Fruit fly (Drosophila melanogaster) whole organism, embryonic: ENCODE data around the gene Dhc62B.

ENCODE experiments used
- Ada2b ChIP-seq: fragments of 200-800 bp; sonication (Bioruptor generic); IDR thresholded peaks from 2 replicates; pipeline ENCODE4 v1.3.6; 2022; ENCODE audit warnings: missing biosample characterization, missing genetic modification characterization
- Aef1 ChIP-seq: fragments of 200-800 bp; sonication (Bioruptor generic); IDR thresholded peaks from 3 replicates; pipeline ENCODE4 v1.3.6; 2022; ENCODE audit warnings: missing biosample characterization, missing genetic modification characterization
- Antp ChIP-seq: fragments of 200-800 bp; sonication (Bioruptor generic); optimal IDR thresholded peaks from 3 replicates; lab custom pipeline; 2016; ENCODE audit warnings: missing biosample characterization, missing genetic modification characterization
- B-H1 ChIP-seq: fragments of 200-800 bp; sonication (Bioruptor generic); IDR thresholded peaks from 3 replicates; pipeline ENCODE4 v1.3.6; 2022; ENCODE audit warnings: missing biosample characterization, missing genetic modification characterization
- CG10321 ChIP-seq: fragments of 200-800 bp; sonication (Bioruptor generic); IDR thresholded peaks from 2 replicates; pipeline ENCODE4 v1.3.6; 2022; ENCODE audit warnings: missing biosample characterization, missing genetic modification characterization
- CG10462 ChIP-seq: fragments of 200-800 bp; sonication (Bioruptor generic); optimal IDR thresholded peaks from 2 replicates; lab custom pipeline; 2016; ENCODE audit warnings: missing biosample characterization, missing genetic modification characterization
- CG10979 ChIP-seq: fragments of 200-800 bp; sonication (Bioruptor generic); optimal IDR thresholded peaks from 2 replicates; lab custom pipeline; 2018; ENCODE audit warnings: missing biosample characterization, mild to moderate bottlenecking, missing genetic modification characterization, moderate library complexity
- CG12236 ChIP-seq: fragments of 200-800 bp; sonication (Bioruptor generic); optimal IDR thresholded peaks from 2 replicates; lab custom pipeline; 2016; ENCODE audit warnings: missing biosample characterization, missing genetic modification characterization
- CG13123 ChIP-seq: fragments of 200-800 bp; sonication (Bioruptor generic); optimal IDR thresholded peaks from 2 replicates; lab custom pipeline; 2016; ENCODE audit warnings: missing biosample characterization, missing genetic modification characterization
- CG15696 ChIP-seq: fragments of 200-800 bp; sonication (Bioruptor generic); optimal IDR thresholded peaks from 2 replicates; lab custom pipeline; 2019; ENCODE audit warnings: missing biosample characterization, mild to moderate bottlenecking, missing genetic modification characterization, moderate library complexity
- CG16779 ChIP-seq: fragments of 200-800 bp; sonication (Bioruptor generic); IDR thresholded peaks from 2 replicates; pipeline ENCODE4 v1.3.6; 2022; ENCODE audit warnings: missing biosample characterization, missing genetic modification characterization
- CG17186 ChIP-seq: fragments of 200-800 bp; sonication (Bioruptor generic); optimal IDR thresholded peaks from 3 replicates; lab custom pipeline; 2017; ENCODE audit warnings: missing biosample characterization, missing genetic modification reagents, missing genetic modification characterization
- CG18476 ChIP-seq: fragments of 200-800 bp; sonication (Bioruptor generic); optimal IDR thresholded peaks from 2 replicates; lab custom pipeline; 2016; ENCODE audit warnings: missing biosample characterization, mild to moderate bottlenecking, missing genetic modification characterization
- CG2120 ChIP-seq: fragments of 200-800 bp; sonication (Bioruptor generic); optimal IDR thresholded peaks from 3 replicates; lab custom pipeline; 2016; ENCODE audit warnings: missing biosample characterization, missing genetic modification characterization
- CG30403 ChIP-seq: fragments of 200-800 bp; sonication (Bioruptor generic); optimal IDR thresholded peaks from 3 replicates; lab custom pipeline; 2016; ENCODE audit warnings: missing biosample characterization, missing genetic modification characterization
- CG3838 ChIP-seq: fragments of 200-800 bp; sonication (Bioruptor generic); optimal IDR thresholded peaks from 3 replicates; lab custom pipeline; 2016; ENCODE audit warnings: missing biosample characterization, missing genetic modification characterization
- CG6689 ChIP-seq: fragments of 200-800 bp; sonication (Bioruptor generic); IDR thresholded peaks from 2 replicates; pipeline ENCODE4 v1.3.6; 2022; ENCODE audit warnings: missing biosample characterization, missing genetic modification characterization
- CG7963 ChIP-seq: fragments of 200-800 bp; sonication (Bioruptor generic); IDR thresholded peaks from 3 replicates; pipeline ENCODE4 v1.3.6; 2022; ENCODE audit warnings: missing biosample characterization, missing genetic modification characterization; ENCODE audit not compliant: partially characterized antibody
- CG9932 ChIP-seq: fragments of 200-800 bp; sonication (Bioruptor generic); IDR thresholded peaks from 2 replicates; pipeline ENCODE4 v1.3.6; 2022; ENCODE audit warnings: missing biosample characterization, missing genetic modification characterization
- Doc2 ChIP-seq: fragments of 200-800 bp; sonication (Bioruptor generic); IDR thresholded peaks from 2 replicates; pipeline ENCODE4 v1.3.6; 2022; ENCODE audit warnings: missing biosample characterization, missing genetic modification characterization
- Fer3 ChIP-seq: fragments of 200-800 bp; sonication (Bioruptor generic); optimal IDR thresholded peaks from 2 replicates; lab custom pipeline; 2018; ENCODE audit warnings: missing biosample characterization, mild to moderate bottlenecking, missing genetic modification characterization, moderate library complexity
- HmgZ ChIP-seq: fragments of 200-800 bp; sonication (Bioruptor generic); optimal IDR thresholded peaks from 2 replicates; lab custom pipeline; 2018; ENCODE audit warnings: missing biosample characterization, mild to moderate bottlenecking, missing genetic modification characterization
- Lhr ChIP-seq: fragments of 200-800 bp; sonication (Bioruptor generic); optimal IDR thresholded peaks from 3 replicates; lab custom pipeline; 2017; ENCODE audit warnings: mild to moderate bottlenecking, missing biosample characterization, missing genetic modification reagents, missing genetic modification characterization
- Lpt ChIP-seq: fragments of >200 bp; optimal IDR thresholded peaks from 2 replicates; lab custom pipeline; 2018; ENCODE audit warnings: missing biosample characterization, missing genetic modification characterization
- Neu2 ChIP-seq: fragments of 200-800 bp; sonication (Bioruptor generic); optimal IDR thresholded peaks from 3 replicates; lab custom pipeline; 2016; ENCODE audit warnings: missing biosample characterization, missing genetic modification characterization, borderline replicate concordance
- Nf-YC ChIP-seq: fragments of 200-800 bp; optimal IDR thresholded peaks from 3 replicates; lab custom pipeline; 2019; ENCODE audit warnings: missing biosample characterization, mild to moderate bottlenecking, missing genetic modification characterization, moderate library complexity
- Optix ChIP-seq: fragments of 200-800 bp; sonication (Bioruptor generic); IDR thresholded peaks from 3 replicates; pipeline ENCODE4 v1.3.6; 2022; ENCODE audit warnings: missing biosample characterization, missing genetic modification characterization
- PHDP ChIP-seq: fragments of 200-800 bp; sonication (Bioruptor generic); optimal IDR thresholded peaks from 3 replicates; lab custom pipeline; 2018; ENCODE audit warnings: missing biosample characterization, mild to moderate bottlenecking, missing genetic modification characterization, moderate library complexity
- Rfx ChIP-seq: fragments of 200-800 bp; sonication (Bioruptor generic); IDR thresholded peaks from 2 replicates; pipeline ENCODE4 v1.3.6; 2022; ENCODE audit warnings: missing biosample characterization, missing genetic modification characterization
- bcd ChIP-seq: fragments of 200-800 bp; sonication (Bioruptor generic); optimal IDR thresholded peaks from 2 replicates; lab custom pipeline; 2017; ENCODE audit warnings: missing biosample characterization, mild to moderate bottlenecking, missing genetic modification characterization
- btn ChIP-seq: fragments of 200-800 bp; sonication (Bioruptor generic); optimal IDR thresholded peaks from 2 replicates; lab custom pipeline; 2016; ENCODE audit warnings: missing biosample characterization, missing genetic modification characterization
- cas ChIP-seq: fragments of 200-800 bp; sonication (Bioruptor generic); IDR thresholded peaks from 2 replicates; pipeline ENCODE4 v1.3.6; 2022; ENCODE audit warnings: missing biosample characterization, missing genetic modification characterization
- corto ChIP-seq: fragments of 200-800 bp; sonication (Bioruptor generic); optimal IDR thresholded peaks from 2 replicates; lab custom pipeline; 2016; ENCODE audit warnings: missing biosample characterization, mild to moderate bottlenecking, missing genetic modification characterization, moderate library complexity
- danr ChIP-seq: fragments of 200-800 bp; sonication (Bioruptor generic); IDR thresholded peaks from 2 replicates; pipeline ENCODE4 v1.3.6; 2022; ENCODE audit warnings: missing biosample characterization, missing genetic modification characterization
- gcm2 ChIP-seq: fragments of 200-800 bp; sonication (Bioruptor generic); optimal IDR thresholded peaks from 2 replicates; lab custom pipeline; 2016; ENCODE audit warnings: missing biosample characterization, missing genetic modification characterization
- grau ChIP-seq: fragments of 200-800 bp; optimal IDR thresholded peaks from 3 replicates; lab custom pipeline; 2019; ENCODE audit warnings: missing biosample characterization, mild to moderate bottlenecking, missing genetic modification characterization, moderate library complexity
- lbe ChIP-seq: fragments of 200-800 bp; sonication (Bioruptor generic); optimal IDR thresholded peaks from 2 replicates; lab custom pipeline; 2016; ENCODE audit warnings: missing biosample characterization, mild to moderate bottlenecking, missing genetic modification characterization
- otp ChIP-seq: fragments of 200-800 bp; sonication (Bioruptor generic); IDR thresholded peaks from 3 replicates; pipeline ENCODE4, ENCODE4 v1.3.6; 2022; ENCODE audit warnings: missing biosample characterization, missing genetic modification characterization
- prd ChIP-seq, 3 experiments: fragments of >200 bp in 2 of 3; fragments of 200-800 bp in 1 of 3; sonication (Bioruptor generic) in 1 of 3; optimal IDR thresholded peaks in 2 of 3; IDR thresholded peaks in 1 of 3; 2 replicates in 2 of 3; 3 replicates in 1 of 3; pipeline versions ENCODE4 v1.3.6 to Lab custom; 2017 to 2022; ENCODE audit warnings: missing biosample characterization in 1 of 3, missing genetic modification characterization in 1 of 3
- pros ChIP-seq: fragments of 200-800 bp; sonication (Bioruptor generic); optimal IDR thresholded peaks from 3 replicates; lab custom pipeline; 2019; ENCODE audit warnings: missing biosample characterization, mild to moderate bottlenecking, missing genetic modification characterization, moderate library complexity
- shn ChIP-seq: fragments of 200-800 bp; sonication (Bioruptor generic); optimal IDR thresholded peaks from 3 replicates; lab custom pipeline; 2016; ENCODE audit warnings: missing biosample characterization, missing genetic modification characterization
- sima ChIP-seq: fragments of 200-800 bp; sonication (Bioruptor generic); optimal IDR thresholded peaks from 2 replicates; lab custom pipeline; 2016; ENCODE audit warnings: missing biosample characterization, missing genetic modification characterization
- slp2 ChIP-seq: fragments of 200-800 bp; sonication (Bioruptor generic); optimal IDR thresholded peaks from 2 replicates; lab custom pipeline; 2016; ENCODE audit warnings: missing biosample characterization, missing genetic modification characterization
- sug ChIP-seq: fragments of 200-800 bp; optimal IDR thresholded peaks from 2 replicates; lab custom pipeline; 2019; ENCODE audit warnings: missing biosample characterization, mild to moderate bottlenecking, missing genetic modification characterization, moderate library complexity
- tll ChIP-seq, 2 experiments: fragments of 200-800 bp in 1 of 2; fragments of >200 bp in 1 of 2; sonication (Bioruptor generic) in 1 of 2; optimal IDR thresholded peaks; 2 replicates each; lab custom pipeline; 2017 to 2019; ENCODE audit warnings: missing biosample characterization in 2 of 2, missing genetic modification characterization in 2 of 2, mild to moderate bottlenecking in 1 of 2, moderate library complexity in 1 of 2
- tna ChIP-seq: fragments of 200-800 bp; sonication (Bioruptor generic); IDR thresholded peaks from 2 replicates; pipeline ENCODE4 v1.3.6; 2022; ENCODE audit warnings: missing biosample characterization, missing genetic modification characterization; ENCODE audit not compliant: partially characterized antibody
- tup ChIP-seq: fragments of 200-800 bp; sonication (Bioruptor generic); optimal IDR thresholded peaks from 2 replicates; lab custom pipeline; 2016; ENCODE audit warnings: missing biosample characterization, mild to moderate bottlenecking, missing genetic modification characterization, moderate library complexity
- yki ChIP-seq: fragments of >200 bp; optimal IDR thresholded peaks from 3 replicates; lab custom pipeline; 2018
- zfh2 ChIP-seq: fragments of 200-800 bp; sonication (Bioruptor generic); optimal IDR thresholded peaks from 2 replicates; lab custom pipeline; 2016; ENCODE audit warnings: missing biosample characterization, missing genetic modification characterization

The Dhc62B gene

DNA sequence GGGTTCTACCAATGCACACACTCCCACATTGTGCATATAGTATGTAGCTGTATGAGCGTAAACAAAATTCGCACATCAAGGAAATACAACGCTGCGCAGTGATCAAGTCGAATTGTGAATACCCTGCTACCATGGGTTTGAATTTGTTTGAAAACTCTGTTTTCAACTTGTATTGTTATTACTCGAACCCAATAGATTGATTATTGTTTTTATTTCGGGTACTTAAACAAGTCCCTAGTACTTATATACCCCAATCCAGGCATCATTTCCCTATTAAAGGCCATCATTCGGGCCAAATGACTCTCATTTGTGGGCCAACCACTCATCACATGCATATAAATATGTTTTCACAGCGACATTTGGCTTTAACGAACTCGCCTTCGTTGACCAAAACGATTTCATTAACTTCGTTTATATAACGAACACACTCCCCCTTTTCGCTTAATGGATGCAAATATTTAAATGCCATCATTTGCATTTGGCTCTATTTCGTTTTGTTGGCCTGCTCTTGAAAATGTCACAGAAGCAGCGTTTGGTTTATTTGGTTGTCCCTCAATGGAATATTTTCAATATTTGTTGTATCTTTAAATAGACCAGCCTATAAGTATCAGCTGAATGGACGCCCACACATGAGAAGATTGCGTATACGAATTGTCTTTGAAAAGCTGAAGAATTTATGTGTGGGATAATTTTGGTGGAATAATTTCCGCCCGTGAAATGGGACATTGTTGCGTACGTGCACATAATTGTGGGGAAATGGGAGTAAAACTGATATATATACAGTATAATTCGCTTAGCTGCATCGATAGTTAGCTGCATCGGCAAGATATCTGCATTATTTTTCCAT lies 31.2 kb downstream of the Dhc62B start (continued):
- TF ChIP-seq Antp (GFP tag; lab: Kevin White, UChicago) (peak; percentile 57), PHDP (peak; percentile 53), Nf-YC (peak; percentile 36), CG6689 (peak; percentile 74), B-H1 (GFP tag; lab: Robert Waterston, UW) (peak; percentile 81), tna (GFP tag; lab: Robert Waterston, UW) (no peak), Fer3 (tag; lab: Kevin White, UChicago) (peak; percentile 66), pros (no peak), tll (GFP tag; optimal IDR thresholded peaks at IDR 0.05; lab: Kevin White, UChicago) (no peak), slp2 (GFP tag; lab: Kevin White, UChicago) (peak; percentile 36), CG10979 (no peak), sug (peak; percentile 22), CG16779 (GFP tag; lab: Robert Waterston, UW) (no peak), Neu2 (no peak), CG2120 (GFP tag; lab: Kevin White, UChicago) (peak; percentile 74), Lpt (GFP tag; lab: Kevin White, UChicago) (no peak), CG17186 (no peak), yki (lab: Kevin White, UChicago) (no peak), CG13123 (GFP tag; lab: Kevin White, UChicago) (peak; percentile 22), CG9932 (GFP tag; lab: Robert Waterston, UW) (peak; percentile 63), grau (tag; lab: Kevin White, UChicago) (peak; percentile 72), shn (GFP tag; lab: Kevin White, UChicago) (peak; percentile 51), bcd (peak; percentile 56), CG30403 (GFP tag; lab: Kevin White, UChicago) (peak; percentile 67), cas (GFP tag; lab: Robert Waterston, UW) (0 out of 2 replicates have a peak, but pooled peaks have one; percentile 43), Optix (GFP tag; lab: Robert Waterston, UW) (peak; percentile 70), tup (GFP tag; lab: Kevin White, UChicago) (peak; percentile 10), corto (no peak), HmgZ (tag; lab: Kevin White, UChicago) (peak; percentile 45), prd (optimal IDR thresholded peaks at IDR 0.05; lab: Kevin White, UChicago) (no peak), prd (GFP tag; IDR thresholded peaks at IDR 0.05; lab: Robert Waterston, UW) (peak; percentile 78), zfh2 (GFP tag; lab: Kevin White, UChicago) (peak; percentile 64), Doc2 (GFP tag; lab: Robert Waterston, UW) (peak; percentile 16; the same call in 1 of the 2 replicates), danr (0 out of 2 replicates have a peak, but pooled peaks have one; percentile 29), lbe (GFP tag; lab: Kevin White, UChicago) (peak; percentile 32), Aef1 (GFP tag; lab: Robert Waterston, UW) (peak; percentile 73), CG7963 (no peak), CG12236 (GFP tag; lab: Kevin White, UChicago) (no peak), sima (GFP tag; lab: Kevin White, UChicago) (no peak), CG15696 (tag; lab: Kevin White, UChicago) (no peak), CG3838 (GFP tag; lab: Kevin White, UChicago) (no peak), CG10321 (GFP tag; lab: Robert Waterston, UW) (peak; percentile 34; the same call in 1 of the 2 replicates), otp (GFP tag; lab: Robert Waterston, UW) (peak; percentile 54; the same call in 1 of the 3 replicates), gcm2 (GFP tag; lab: Kevin White, UChicago) (peak; percentile 39), btn (GFP tag; lab: Kevin White, UChicago) (no peak), Ada2b (GFP tag; lab: Robert Waterston, UW) (no peak), CG10462 (GFP tag; lab: Kevin White, UChicago) (peak; percentile 0), Rfx (GFP tag; lab: Robert Waterston, UW) (peak; percentile 87), Lhr (GFP tag; lab: Kevin White, UChicago) (no peak), CG18476 (GFP tag; lab: Kevin White, UChicago) (no peak)
